Worm (Caenorhabditis elegans) whole organism, L2 larva: Measurements from ENCODE around the gene nhr-252.

ENCODE experiments used
- C34F6.9 ChIP-seq: fragments of 150-350 bp; optimal IDR thresholded peaks from 2 replicates; lab custom pipeline; 2014; ENCODE audit warnings: missing biosample characterization, missing genetic modification characterization
- F13H6.1 ChIP-seq: sonication (generic microtip); optimal IDR thresholded peaks from 2 replicates; lab custom pipeline; 2016; ENCODE audit warnings: missing genetic modification characterization, missing compliant biosample characterization
- Y55F3AM.14 ChIP-seq: fragments of 200-800 bp; sonication (Bioruptor generic); optimal IDR thresholded peaks from 2 replicates; lab custom pipeline; 2018; ENCODE audit warnings: mild to moderate bottlenecking, missing genetic modification characterization, missing compliant biosample characterization
- alr-1 ChIP-seq: fragments of 150-350 bp; optimal IDR thresholded peaks from 2 replicates; lab custom pipeline; 2014; ENCODE audit warnings: missing biosample characterization, missing genetic modification characterization
- ama-1 ChIP-seq: fragments of 150-350 bp; optimal IDR thresholded peaks from 2 replicates; lab custom pipeline; 2018; ENCODE audit warnings: inconsistent platforms
- blmp-1 ChIP-seq: sonication (generic microtip); optimal IDR thresholded peaks from 2 replicates; lab custom pipeline; 2017; ENCODE audit warnings: missing genetic modification characterization, mild to moderate bottlenecking, missing compliant biosample characterization, antibody characterized with exemption, moderate library complexity; ENCODE audit not compliant: insufficient read depth
- ceh-16 ChIP-seq: fragments of 150-350 bp; optimal IDR thresholded peaks from 2 replicates; lab custom pipeline; 2014; ENCODE audit warnings: missing biosample characterization, missing genetic modification characterization
- ceh-82 ChIP-seq: fragments of 150-350 bp; optimal IDR thresholded peaks from 2 replicates; lab custom pipeline; 2014; ENCODE audit warnings: missing biosample characterization, missing genetic modification characterization
- crh-2 ChIP-seq: sonication (generic microtip); optimal IDR thresholded peaks from 2 replicates; lab custom pipeline; 2017; ENCODE audit warnings: missing biosample characterization, missing genetic modification characterization
- egl-27 ChIP-seq: sonication (generic microtip); optimal IDR thresholded peaks from 3 replicates; lab custom pipeline; 2017; ENCODE audit warnings: missing biosample characterization, missing genetic modification reagents, missing genetic modification characterization
- elt-1 ChIP-seq: fragments of 150-350 bp; optimal IDR thresholded peaks from 2 replicates; lab custom pipeline; 2014; ENCODE audit warnings: missing biosample characterization, missing genetic modification characterization
- elt-3 ChIP-seq: sonication (generic microtip); optimal IDR thresholded peaks from 2 replicates; lab custom pipeline; 2017; ENCODE audit warnings: missing biosample characterization, missing genetic modification characterization
- fos-1 ChIP-seq: fragments of 150-350 bp; optimal IDR thresholded peaks from 2 replicates; lab custom pipeline; 2014; ENCODE audit warnings: missing biosample characterization, missing genetic modification characterization
- gmeb-1 ChIP-seq: fragments of 150-350 bp; optimal IDR thresholded peaks from 2 replicates; lab custom pipeline; 2014; ENCODE audit warnings: missing biosample characterization, missing genetic modification characterization
- lin-11 ChIP-seq: fragments of 150-350 bp; sonication (generic microtip); optimal IDR thresholded peaks from 2 replicates; lab custom pipeline; 2014; ENCODE audit warnings: missing biosample characterization, missing genetic modification characterization, inconsistent platforms, mixed read lengths
- lin-13 ChIP-seq: fragments of 150-350 bp; optimal IDR thresholded peaks from 2 replicates; lab custom pipeline; 2014; ENCODE audit warnings: missing biosample characterization, missing genetic modification reagents, missing genetic modification characterization
- lin-39 ChIP-seq: fragments of 150-350 bp; optimal IDR thresholded peaks from 2 replicates; lab custom pipeline; 2014; ENCODE audit warnings: missing biosample characterization, missing genetic modification reagents, missing genetic modification characterization
- lsy-2 ChIP-seq, 2 experiments: fragments of 150-350 bp in 1 of 2; sonication (generic microtip) in 1 of 2; optimal IDR thresholded peaks; 2 replicates each; lab custom pipeline; 2014 to 2017; ENCODE audit warnings: missing biosample characterization in 2 of 2, missing genetic modification characterization in 2 of 2
- mab-5 ChIP-seq: fragments of 150-350 bp; optimal IDR thresholded peaks from 2 replicates; lab custom pipeline; 2014; ENCODE audit warnings: missing biosample characterization, missing genetic modification characterization
- mbf-1 ChIP-seq: sonication (generic microtip); optimal IDR thresholded peaks from 2 replicates; lab custom pipeline; 2017; ENCODE audit warnings: missing biosample characterization, missing genetic modification characterization
- nhr-10 ChIP-seq: sonication (generic microtip); optimal IDR thresholded peaks from 2 replicates; lab custom pipeline; 2017; ENCODE audit warnings: missing biosample characterization, missing genetic modification characterization
- nhr-11 ChIP-seq: fragments of 150-350 bp; optimal IDR thresholded peaks from 2 replicates; lab custom pipeline; 2014; ENCODE audit warnings: missing biosample characterization, missing genetic modification characterization
- nhr-23 ChIP-seq: fragments of 150-350 bp; optimal IDR thresholded peaks from 2 replicates; lab custom pipeline; 2014; ENCODE audit warnings: missing biosample characterization, missing genetic modification reagents, missing genetic modification characterization
- nhr-6 ChIP-seq: fragments of 150-350 bp; optimal IDR thresholded peaks from 2 replicates; lab custom pipeline; 2014; ENCODE audit warnings: missing biosample characterization, missing genetic modification characterization
- peb-1 ChIP-seq: fragments of 150-350 bp; optimal IDR thresholded peaks from 2 replicates; lab custom pipeline; 2014; ENCODE audit warnings: missing biosample characterization, missing genetic modification characterization
- sem-4 ChIP-seq: fragments of 150-350 bp; optimal IDR thresholded peaks from 2 replicates; lab custom pipeline; 2014; ENCODE audit warnings: missing biosample characterization, missing genetic modification reagents, missing genetic modification characterization
- skn-1 ChIP-seq: sonication (generic microtip); optimal IDR thresholded peaks from 2 replicates; lab custom pipeline; 2017; ENCODE audit warnings: missing biosample characterization, missing genetic modification characterization
- sma-3 ChIP-seq: sonication (generic microtip); optimal IDR thresholded peaks from 2 replicates; lab custom pipeline; 2016; ENCODE audit warnings: missing genetic modification reagents, missing genetic modification characterization, missing compliant biosample characterization
- sma-9 ChIP-seq, 2 experiments: fragments of 150-350 bp in 1 of 2; sonication (generic microtip) in 1 of 2; optimal IDR thresholded peaks; 2 replicates each; lab custom pipeline; 2014 to 2016; ENCODE audit warnings: missing genetic modification characterization in 2 of 2, mild to moderate bottlenecking in 1 of 2, missing biosample characterization in 1 of 2, missing compliant biosample characterization in 1 of 2, missing genetic modification reagents in 1 of 2, moderate library complexity in 1 of 2
- snpc-4 ChIP-seq: fragments of 150-350 bp; optimal IDR thresholded peaks from 2 replicates; lab custom pipeline; 2014; ENCODE audit warnings: missing biosample characterization, missing genetic modification characterization
- unc-39 ChIP-seq: fragments of 150-350 bp; optimal IDR thresholded peaks from 2 replicates; lab custom pipeline; 2014; ENCODE audit warnings: missing biosample characterization, missing genetic modification characterization
- unc-62 ChIP-seq: fragments of 150-350 bp; optimal IDR thresholded peaks from 2 replicates; lab custom pipeline; 2014; ENCODE audit warnings: missing biosample characterization, missing genetic modification reagents, missing genetic modification characterization
- ztf-1 ChIP-seq: fragments of 200-800 bp; sonication (Bioruptor generic); conservative IDR thresholded peaks from 2 replicates; pipeline ENCODE4 v1.3.6; 2022; ENCODE audit warnings: missing genetic modification characterization, missing compliant biosample characterization
- ztf-11 ChIP-seq: sonication (generic microtip); optimal IDR thresholded peaks from 2 replicates; lab custom pipeline; 2017; ENCODE audit warnings: missing biosample characterization, missing genetic modification characterization
- ztf-4 ChIP-seq: fragments of 150-350 bp; optimal IDR thresholded peaks from 2 replicates; lab custom pipeline; 2014; ENCODE audit warnings: missing biosample characterization, missing genetic modification characterization

nhr-252 gene

ce11 chrV:399721-400120 lies 4.7 kb upstream of the nhr-252 start, which contains the start of gene scl-27:
Gene scl-27 (plus strand): TSS chrV:400021.
- TF ChIP-seq lsy-2 (tag; optimal IDR thresholded peaks at IDR 0.05; lab: Kevin White, UChicago) (no peak), crh-2 (tag; lab: Kevin White, UChicago) (no peak), sma-9 (GFP tag; optimal IDR thresholded peaks at IDR 0.05; lab: Kevin White, UChicago) (no peak), sma-9 (tag; optimal IDR thresholded peaks at IDR 0.05; lab: Kevin White, UChicago) (no peak), nhr-10 (tag; lab: Kevin White, UChicago) (no peak), ztf-1 (no peak), sem-4 (no peak), mab-5 (tag; lab: Kevin White, UChicago) (no peak), alr-1 (no peak), F13H6.1 (no peak), peb-1 (tag; lab: Kevin White, UChicago) (no peak), mbf-1 (tag; lab: Kevin White, UChicago) (no peak), C34F6.9 (no peak), unc-62 (GFP tag; lab: Kevin White, UChicago) (no peak), ama-1 (lab: Kevin White, UChicago) (no peak), snpc-4 (tag; lab: Kevin White, UChicago) (no peak), ztf-11 (tag; lab: Kevin White, UChicago) (no peak), unc-39 (tag; lab: Kevin White, UChicago) (no peak)

- TF ChIP-seq ama-1 (lab: Kevin White, UChicago) = no peak
- TF ChIP-seq nhr-23 (tag; lab: Kevin White, UChicago) = no peak
- TF ChIP-seq gmeb-1 (tag; lab: Kevin White, UChicago) = no peak
- TF ChIP-seq nhr-6 (tag; lab: Kevin White, UChicago) = no peak
- TF ChIP-seq sma-3 (GFP tag; lab: Kevin White, UChicago) = no peak
- no peak for TF ChIP-seq sem-4
- TF ChIP-seq ceh-16 (tag; lab: Kevin White, UChicago) = no peak
- TF ChIP-seq blmp-1 = no peak
Measured at ce11 chrV:403028-403427, 1.4 kb upstream of the nhr-252 start, which contains the start of gene srh-62. Gene srh-62 (minus strand): TSS chrV:403128.

- no peak for TF ChIP-seq fos-1
- no peak for TF ChIP-seq skn-1 (tag; lab: Kevin White, UChicago)
- TF ChIP-seq lin-13 (GFP tag; lab: Kevin White, UChicago) = no peak
- no peak for TF ChIP-seq lin-11
- TF ChIP-seq elt-3 = no peak
- no peak for TF ChIP-seq Y55F3AM.14 (GFP tag; lab: Kevin White, UChicago)
- no peak for TF ChIP-seq ztf-4 (tag; lab: Kevin White, UChicago)
- no peak for TF ChIP-seq ceh-82 (tag; lab: Kevin White, UChicago)
- TF ChIP-seq elt-1 = no peak
- TF ChIP-seq blmp-1 = no peak
- no peak for TF ChIP-seq unc-39 (tag; lab: Kevin White, UChicago)
- no peak for TF ChIP-seq sma-9 (GFP tag; optimal IDR thresholded peaks at IDR 0.05; lab: Kevin White, UChicago)
- TF ChIP-seq sma-9 (tag; optimal IDR thresholded peaks at IDR 0.05; lab: Kevin White, UChicago) = no peak
- no peak for TF ChIP-seq ceh-16 (tag; lab: Kevin White, UChicago)
- TF ChIP-seq lin-39 (tag; lab: Kevin White, UChicago) = no peak
- TF ChIP-seq peb-1 (tag; lab: Kevin White, UChicago) = no peak
- TF ChIP-seq egl-27 (tag; lab: Kevin White, UChicago) = no peak
- TF ChIP-seq nhr-11 (tag; lab: Kevin White, UChicago) = no peak
- TF ChIP-seq F13H6.1 = no peak
- TF ChIP-seq C34F6.9 = no peak
Measured at ce11 chrV:412820-413219, 8.4 kb downstream of the nhr-252 start.

- TF ChIP-seq ceh-16 (tag; lab: Kevin White, UChicago) = no peak
- TF ChIP-seq blmp-1 = no peak
- TF ChIP-seq elt-3 = no peak
- peak; percentile 46 for TF ChIP-seq sma-9 (GFP tag; optimal IDR thresholded peaks at IDR 0.05; lab: Kevin White, UChicago)
- TF ChIP-seq sma-9 (tag; optimal IDR thresholded peaks at IDR 0.05; lab: Kevin White, UChicago) = no peak
- peak; percentile 69 for TF ChIP-seq fos-1
- no peak for TF ChIP-seq lsy-2 (tag; optimal IDR thresholded peaks at IDR 0.05; lab: Kevin White, UChicago)
Measured at ce11 chrV:414630-415029, 10.2 kb downstream of the nhr-252 start, which contains the start of gene dod-19. Gene dod-19 (minus strand): TSS chrV:414759.

- peak; percentile 79 for TF ChIP-seq fos-1
- no peak for TF ChIP-seq alr-1
- no peak for TF ChIP-seq lin-11
Measured at ce11 chrV:415072-415471, 10.7 kb downstream of the nhr-252 start.
